Worm (Caenorhabditis elegans) whole organism, L3 larva: ENCODE data around the gene hum-5.

Source experiments
- sea-2 ChIP-seq: fragments of 150-350 bp; sonication (generic microtip); optimal IDR thresholded peaks from 4 replicates; lab custom pipeline; 2014; ENCODE audit warnings: missing biosample characterization, missing genetic modification reagents, missing genetic modification characterization
- unc-62 ChIP-seq: fragments of 150-350 bp; sonication (generic microtip); optimal IDR thresholded peaks from 4 replicates; lab custom pipeline; 2014; ENCODE audit warnings: missing biosample characterization, missing genetic modification reagents, missing genetic modification characterization

DNA sequence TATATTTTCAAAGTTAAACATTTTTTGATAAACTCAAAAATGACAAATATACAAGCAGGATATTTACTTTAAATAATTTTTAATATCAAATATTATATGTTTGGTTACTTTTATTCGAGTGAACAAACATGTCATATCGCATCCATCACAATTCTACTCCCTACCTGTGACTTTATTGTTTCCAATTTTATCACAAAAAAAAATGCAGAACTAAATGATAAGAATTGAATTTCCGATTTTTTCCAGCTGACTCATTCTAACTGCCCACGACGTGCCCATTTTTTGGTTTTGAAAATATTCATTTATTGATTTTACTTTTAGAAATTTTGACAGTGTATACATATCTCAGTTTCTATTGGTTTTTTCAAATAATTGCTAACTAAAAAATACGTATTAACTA is 25.7 kb downstream of the hum-5 start:
- TF ChIP-seq unc-62 (GFP tag; lab: Kevin White, UChicago) (no peak), sea-2 (no peak)
